Fruit fly (Drosophila melanogaster) whole organism, embryonic: ENCODE measurements around the gene CG4297.

Experiments
- Aef1 ChIP-seq: fragments of 200-800 bp; sonication (Bioruptor generic); IDR thresholded peaks from 3 replicates; pipeline ENCODE4 v1.3.6; 2022; ENCODE audit warnings: missing biosample characterization, missing genetic modification characterization
- Asciz ChIP-seq: fragments of 200-800 bp; sonication (Bioruptor generic); optimal IDR thresholded peaks from 2 replicates; lab custom pipeline; 2017; ENCODE audit warnings: missing biosample characterization, mild to moderate bottlenecking, missing genetic modification characterization, missing genetic modification reagents
- Bgb ChIP-seq: fragments of 200-800 bp; sonication (Bioruptor generic); IDR thresholded peaks from 2 replicates; pipeline ENCODE4 v1.3.6; 2022; ENCODE audit warnings: missing biosample characterization, missing genetic modification characterization; ENCODE audit not compliant: partially characterized antibody
- BtbVII ChIP-seq: fragments of 200-800 bp; sonication (Bioruptor generic); optimal IDR thresholded peaks from 3 replicates; lab custom pipeline; 2017; ENCODE audit warnings: missing biosample characterization, mild to moderate bottlenecking, missing genetic modification characterization
- CG10565 ChIP-seq: fragments of 200-800 bp; sonication (Bioruptor generic); optimal IDR thresholded peaks from 3 replicates; lab custom pipeline; 2016; ENCODE audit warnings: missing biosample characterization, mild to moderate bottlenecking, missing genetic modification characterization
- CG11085 ChIP-seq: fragments of 200-800 bp; sonication (Bioruptor generic); IDR thresholded peaks from 2 replicates; pipeline ENCODE4 v1.3.6; 2022; ENCODE audit warnings: missing biosample characterization, missing genetic modification characterization
- CG11504 ChIP-seq: fragments of 200-800 bp; sonication (Bioruptor generic); optimal IDR thresholded peaks from 3 replicates; lab custom pipeline; 2019; ENCODE audit warnings: missing biosample characterization, mild to moderate bottlenecking, missing genetic modification characterization, moderate library complexity
- CG12391 ChIP-seq: fragments of 200-800 bp; sonication (Bioruptor generic); optimal IDR thresholded peaks from 3 replicates; lab custom pipeline; 2018; ENCODE audit warnings: missing biosample characterization, mild to moderate bottlenecking, missing genetic modification characterization, moderate library complexity
- CG17359 ChIP-seq: fragments of 200-800 bp; sonication (Bioruptor generic); optimal IDR thresholded peaks from 3 replicates; lab custom pipeline; 2018; ENCODE audit warnings: missing biosample characterization, mild to moderate bottlenecking, missing genetic modification characterization, moderate library complexity
- CG17385 ChIP-seq: fragments of 200-800 bp; sonication (Bioruptor generic); optimal IDR thresholded peaks from 3 replicates; lab custom pipeline; 2018; ENCODE audit warnings: missing biosample characterization, mild to moderate bottlenecking, missing genetic modification characterization
- CG17802 ChIP-seq: fragments of 200-800 bp; sonication (Bioruptor generic); optimal IDR thresholded peaks from 2 replicates; lab custom pipeline; 2018; ENCODE audit warnings: missing biosample characterization, mild to moderate bottlenecking, missing genetic modification characterization, moderate library complexity
- CG2875 ChIP-seq: fragments of 200-800 bp; sonication (Bioruptor generic); optimal IDR thresholded peaks from 2 replicates; lab custom pipeline; 2017; ENCODE audit warnings: missing biosample characterization, mild to moderate bottlenecking, missing genetic modification characterization, missing genetic modification reagents
- CG2889 ChIP-seq: fragments of 200-800 bp; sonication (Bioruptor generic); IDR thresholded peaks from 3 replicates; pipeline ENCODE4 v1.3.6; 2022; ENCODE audit warnings: missing biosample characterization, missing genetic modification characterization
- CG31441 ChIP-seq: fragments of 200-800 bp; sonication (Bioruptor generic); IDR thresholded peaks from 2 replicates; pipeline ENCODE4 v1.3.6; 2022; ENCODE audit warnings: missing biosample characterization, missing genetic modification characterization
- CG3281 ChIP-seq: fragments of 200-800 bp; sonication (Bioruptor generic); optimal IDR thresholded peaks from 3 replicates; lab custom pipeline; 2017; ENCODE audit warnings: missing biosample characterization, mild to moderate bottlenecking, missing genetic modification characterization
- CG33557 ChIP-seq: fragments of 200-800 bp; sonication (Bioruptor generic); optimal IDR thresholded peaks from 2 replicates; lab custom pipeline; 2019; ENCODE audit warnings: missing biosample characterization, mild to moderate bottlenecking, missing genetic modification characterization, moderate library complexity
- CG3847 ChIP-seq: fragments of 200-800 bp; sonication (Bioruptor generic); IDR thresholded peaks from 2 replicates; pipeline ENCODE4 v1.3.6; 2022; ENCODE audit warnings: missing biosample characterization, missing genetic modification characterization
- CG43689 ChIP-seq: fragments of 200-800 bp; sonication (Bioruptor generic); IDR thresholded peaks from 2 replicates; pipeline ENCODE4 v1.3.6; 2022; ENCODE audit warnings: missing biosample characterization, missing genetic modification characterization
- CG8388 ChIP-seq: fragments of 200-800 bp; sonication (Bioruptor generic); optimal IDR thresholded peaks from 2 replicates; lab custom pipeline; 2019; ENCODE audit warnings: missing biosample characterization, mild to moderate bottlenecking, missing genetic modification characterization, moderate library complexity
- CTCF ChIP-seq: fragments of 200-800 bp; sonication (Bioruptor generic); optimal IDR thresholded peaks from 2 replicates; lab custom pipeline; 2017; ENCODE audit warnings: missing biosample characterization, mild to moderate bottlenecking, missing genetic modification characterization, moderate library complexity
- CkIIα-i1 ChIP-seq: fragments of 200-800 bp; sonication (Bioruptor generic); IDR thresholded peaks from 2 replicates; pipeline ENCODE4 v1.3.6; 2022; ENCODE audit warnings: missing biosample characterization, missing genetic modification characterization
- Dp ChIP-seq: fragments of 200-800 bp; sonication (Bioruptor generic); optimal IDR thresholded peaks from 2 replicates; lab custom pipeline; 2018; ENCODE audit warnings: missing biosample characterization, mild to moderate bottlenecking, missing genetic modification characterization, moderate library complexity
- Elba2 ChIP-seq: fragments of 200-800 bp; sonication (Bioruptor generic); optimal IDR thresholded peaks from 3 replicates; lab custom pipeline; 2016; ENCODE audit warnings: missing biosample characterization, missing genetic modification characterization
- Ets65A ChIP-seq: fragments of 200-800 bp; sonication (Bioruptor generic); peaks from one replicate; lab custom pipeline; 2016; ENCODE audit warnings: missing biosample characterization, missing genetic modification characterization
- H15 ChIP-seq: fragments of 200-800 bp; sonication (Bioruptor generic); IDR thresholded peaks from 3 replicates; pipeline ENCODE4 v1.3.6; 2022; ENCODE audit warnings: missing biosample characterization, missing genetic modification characterization
- Hmx ChIP-seq: fragments of 200-800 bp; sonication (Bioruptor generic); optimal IDR thresholded peaks from 2 replicates; lab custom pipeline; 2016; ENCODE audit warnings: missing biosample characterization, missing genetic modification characterization
- Meics ChIP-seq: fragments of 200-800 bp; sonication (Bioruptor generic); optimal IDR thresholded peaks from 2 replicates; lab custom pipeline; 2017; ENCODE audit warnings: missing biosample characterization, mild to moderate bottlenecking, missing genetic modification characterization
- NC2α ChIP-seq: fragments of 200-800 bp; sonication (Bioruptor generic); optimal IDR thresholded peaks from 2 replicates; lab custom pipeline; 2016; ENCODE audit warnings: missing biosample characterization, missing genetic modification characterization
- Pdp1 ChIP-seq, 2 experiments: fragments of 200-800 bp; sonication (Bioruptor generic); optimal IDR thresholded peaks; 3 replicates each; lab custom pipeline; 2016; ENCODE audit warnings: missing biosample characterization in 2 of 2, missing genetic modification characterization in 2 of 2, mild to moderate bottlenecking in 1 of 2, moderate library complexity in 1 of 2
- Stat92E ChIP-seq, 3 experiments: fragments of >200 bp in 2 of 3; fragments of 200-800 bp in 1 of 3; sonication (Bioruptor generic) in 1 of 3; optimal IDR thresholded peaks; 2 replicates each; lab custom pipeline; 2017 to 2019; ENCODE audit warnings: missing biosample characterization in 3 of 3, missing genetic modification characterization in 3 of 3, mild to moderate bottlenecking in 1 of 3, moderate library complexity in 1 of 3
- Usf ChIP-seq: fragments of 200-800 bp; sonication (Bioruptor generic); optimal IDR thresholded peaks from 2 replicates; lab custom pipeline; 2017; ENCODE audit warnings: missing genotype, missing biosample characterization, missing genetic modification characterization
- Vsx1 ChIP-seq: fragments of 200-800 bp; sonication (Bioruptor generic); optimal IDR thresholded peaks from 2 replicates; lab custom pipeline; 2017; ENCODE audit warnings: missing biosample characterization, mild to moderate bottlenecking, missing genetic modification characterization, missing genetic modification reagents
- aop ChIP-seq: fragments of 200-800 bp; sonication (Bioruptor generic); IDR thresholded peaks from 2 replicates; pipeline ENCODE4 v1.3.6; 2022; ENCODE audit warnings: missing biosample characterization, missing genetic modification characterization
- chif ChIP-seq, 2 experiments: fragments of 200-800 bp; sonication (Bioruptor generic); optimal IDR thresholded peaks; 3 replicates each; lab custom pipeline; 2016; ENCODE audit warnings: missing biosample characterization in 2 of 2, missing genetic modification characterization in 2 of 2
- croc ChIP-seq: fragments of 200-800 bp; sonication (Bioruptor generic); conservative IDR thresholded peaks from 3 replicates; pipeline ENCODE4 v1.3.6; 2022; ENCODE audit warnings: missing biosample characterization, missing genetic modification characterization
- dpn ChIP-seq, 2 experiments: fragments of 200-800 bp; sonication (Bioruptor generic); optimal IDR thresholded peaks; 3 replicates each; lab custom pipeline; 2016; ENCODE audit warnings: missing biosample characterization in 2 of 2, missing genetic modification characterization in 2 of 2
- eve ChIP-seq, 2 experiments: fragments of >200 bp; optimal IDR thresholded peaks; 2 replicates each; lab custom pipeline; 2017; ENCODE audit warnings: missing biosample characterization in 2 of 2, missing genetic modification characterization in 2 of 2
- gem ChIP-seq: fragments of 200-800 bp; sonication (Bioruptor generic); optimal IDR thresholded peaks from 2 replicates; lab custom pipeline; 2019; ENCODE audit warnings: missing biosample characterization, mild to moderate bottlenecking, missing genetic modification characterization, moderate library complexity
- hth ChIP-seq: fragments of >200 bp; optimal IDR thresholded peaks from 2 replicates; lab custom pipeline; 2017; ENCODE audit warnings: inconsistent platforms
- knrl ChIP-seq: fragments of 200-800 bp; sonication (Bioruptor generic); IDR thresholded peaks from 3 replicates; pipeline ENCODE4 v1.3.6; 2022; ENCODE audit warnings: missing biosample characterization, missing genetic modification characterization; ENCODE audit not compliant: partially characterized antibody
- nom ChIP-seq: fragments of 200-800 bp; sonication (Bioruptor generic); optimal IDR thresholded peaks from 2 replicates; lab custom pipeline; 2017; ENCODE audit warnings: missing biosample characterization, missing genetic modification characterization, mild to moderate bottlenecking, moderate library complexity, missing genetic modification reagents
- pb ChIP-seq: fragments of 200-800 bp; sonication (Bioruptor generic); optimal IDR thresholded peaks from 3 replicates; lab custom pipeline; 2016; ENCODE audit warnings: missing biosample characterization, missing genetic modification characterization
- ranshi ChIP-seq: fragments of 200-800 bp; sonication (Bioruptor generic); IDR thresholded peaks from 2 replicates; pipeline ENCODE4 v1.3.6; 2022; ENCODE audit warnings: missing biosample characterization, missing genetic modification characterization
- ro ChIP-seq: fragments of 200-800 bp; sonication (Bioruptor generic); IDR thresholded peaks from 2 replicates; pipeline ENCODE4 v1.3.6; 2022; ENCODE audit warnings: missing biosample characterization, missing genetic modification characterization
- seq ChIP-seq: fragments of 200-800 bp; sonication (Bioruptor generic); IDR thresholded peaks from 2 replicates; pipeline ENCODE4 v1.3.6; 2022; ENCODE audit warnings: missing biosample characterization, missing genetic modification characterization
- shn ChIP-seq: fragments of 200-800 bp; sonication (Bioruptor generic); optimal IDR thresholded peaks from 3 replicates; lab custom pipeline; 2016; ENCODE audit warnings: missing biosample characterization, missing genetic modification characterization
- sug ChIP-seq: fragments of 200-800 bp; optimal IDR thresholded peaks from 2 replicates; lab custom pipeline; 2019; ENCODE audit warnings: missing biosample characterization, mild to moderate bottlenecking, missing genetic modification characterization, moderate library complexity
- tll ChIP-seq, 2 experiments: fragments of 200-800 bp in 1 of 2; fragments of >200 bp in 1 of 2; sonication (Bioruptor generic) in 1 of 2; optimal IDR thresholded peaks; 2 replicates each; lab custom pipeline; 2017 to 2019; ENCODE audit warnings: missing biosample characterization in 2 of 2, missing genetic modification characterization in 2 of 2, mild to moderate bottlenecking in 1 of 2, moderate library complexity in 1 of 2
- usp ChIP-seq: fragments of >200 bp; optimal IDR thresholded peaks from 2 replicates; lab custom pipeline; 2017; ENCODE audit warnings: missing biosample characterization, missing genetic modification characterization
- zen2 ChIP-seq: fragments of 200-800 bp; sonication (Bioruptor generic); IDR thresholded peaks from 3 replicates; pipeline ENCODE4 v1.3.6; 2022; ENCODE audit warnings: missing biosample characterization, missing genetic modification characterization; ENCODE audit not compliant: partially characterized antibody

Gene CG4297

dm6 chr2L:419620-420184 is 52.3 kb downstream of the CG4297 start, which contains the start of the genes CG13690 and RpLP1 (continued):
- TF ChIP-seq nom (GFP tag; lab: Kevin White, UChicago) (peak; percentile 89), CG3281 (GFP tag; lab: Kevin White, UChicago) (peak; percentile 88), aop (no peak), CG17359 (tag; lab: Kevin White, UChicago) (peak; percentile 66), Dp (GFP tag; lab: Kevin White, UChicago) (peak; percentile 88), hth (lab: Kevin White, UChicago) (no peak), gem (tag; lab: Kevin White, UChicago) (peak; percentile 65), CG2875 (GFP tag; lab: Kevin White, UChicago) (peak; percentile 81), ro (no peak), Elba2 (GFP tag; lab: Kevin White, UChicago) (no peak), CG10565 (peak; percentile 3), Pdp1 (GFP tag; optimal IDR thresholded peaks at IDR 0.05; lab: Kevin White, UChicago) (peak; percentile 39 to 76), sug (peak; percentile 73), CG33557 (GFP tag; lab: Kevin White, UChicago) (peak; percentile 72), Ets65A (GFP tag; lab: Kevin White, UChicago) (peak; percentile 95), pb (GFP tag; lab: Kevin White, UChicago) (peak; percentile 66), CG8388 (GFP tag; lab: Kevin White, UChicago) (peak; percentile 70), CG17802 (tag; lab: Kevin White, UChicago) (peak; percentile 9), CTCF (peak; percentile 67), BtbVII (peak; percentile 88), usp (GFP tag; lab: Kevin White, UChicago) (no peak), Vsx1 (GFP tag; lab: Kevin White, UChicago) (peak; percentile 85), H15 (GFP tag; lab: Robert Waterston, UW) (no peak), Aef1 (GFP tag; lab: Robert Waterston, UW) (peak; percentile 29; the same call in 1 of the 3 replicates), CG11504 (tag; lab: Kevin White, UChicago) (peak; percentile 76), shn (GFP tag; lab: Kevin White, UChicago) (peak; percentile 72), CG3847 (GFP tag; lab: Robert Waterston, UW) (peak; percentile 49), zen2 (no peak), ranshi (peak; percentile 27; the same call in 1 of the 2 replicates), NC2α (GFP tag; lab: Kevin White, UChicago) (no peak), Stat92E (GFP tag; optimal IDR thresholded peaks at IDR 0.05; lab: Kevin White, UChicago) (peak in 1 of 3 experiments; percentile 85), knrl (GFP tag; lab: Robert Waterston, UW) (no peak), CG2889 (GFP tag; lab: Robert Waterston, UW) (no peak), CG12391 (tag; lab: Kevin White, UChicago) (peak; percentile 84), Bgb (peak; percentile 25; the same call in 1 of the 2 replicates), CG31441 (GFP tag; lab: Robert Waterston, UW) (peak; percentile 85), Meics (peak; percentile 91), CG11085 (GFP tag; lab: Robert Waterston, UW) (peak; percentile 45; the same call in 1 of the 2 replicates), Asciz (GFP tag; lab: Kevin White, UChicago) (peak; percentile 86), Hmx (GFP tag; lab: Kevin White, UChicago) (no peak), CkIIα-i1 (GFP tag; lab: Robert Waterston, UW) (no peak), dpn (GFP tag; optimal IDR thresholded peaks at IDR 0.05; lab: Kevin White, UChicago) (peak; percentile 45 to 76), eve (GFP tag; optimal IDR thresholded peaks at IDR 0.05; lab: Kevin White, UChicago) (no peak), Usf (peak; percentile 40), CG43689 (no peak), CG17385 (GFP tag; lab: Kevin White, UChicago) (peak; percentile 84), tll (GFP tag; optimal IDR thresholded peaks at IDR 0.05; lab: Kevin White, UChicago) (no peak), croc (GFP tag; lab: Robert Waterston, UW) (no peak), seq (no peak), chif (GFP tag; optimal IDR thresholded peaks at IDR 0.05; lab: Kevin White, UChicago) (peak; percentile 63 to 66)
